Worm (Caenorhabditis elegans): ENCODE measurements around the gene srv-8.

The srv-8 gene

DNA sequence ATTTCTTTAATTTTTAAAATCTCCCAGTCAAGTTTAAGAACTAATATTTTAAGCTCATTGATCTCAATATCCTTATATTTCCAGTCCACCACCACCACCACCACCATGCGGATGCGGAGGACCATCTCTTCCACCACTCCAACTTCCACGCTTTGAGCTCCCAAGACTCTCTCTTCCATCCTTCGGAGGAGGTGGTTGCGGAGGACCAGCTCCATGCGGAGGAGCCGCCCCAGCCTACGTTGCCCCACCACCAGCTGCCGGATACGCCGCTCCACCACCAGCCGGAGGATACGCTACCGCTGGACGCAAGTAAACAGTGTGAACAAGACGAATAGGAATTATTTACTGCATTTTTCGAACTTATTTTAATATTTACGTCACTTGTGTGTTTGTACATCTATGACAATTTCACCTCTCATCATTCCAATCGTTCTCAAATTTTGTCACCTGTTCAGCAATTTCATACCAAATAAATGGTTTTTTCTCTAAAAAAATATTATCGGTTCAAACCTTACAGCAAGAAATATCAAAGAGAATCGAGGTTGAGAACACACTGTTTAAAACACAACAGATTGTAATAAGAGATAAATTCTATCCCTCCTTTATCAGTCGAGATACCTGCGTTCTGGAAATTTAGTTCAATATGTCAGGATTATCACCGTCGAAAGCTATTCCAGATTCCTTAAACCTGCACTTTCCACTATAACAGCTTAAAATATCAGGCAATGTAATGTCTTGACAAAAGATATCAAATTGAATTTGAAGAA is 9.1 kb downstream of the srv-8 start:
- TF ChIP-seq ztf-4 (tag; optimal IDR thresholded peaks at IDR 0.05), result no peak
- peak; percentile 65 for TF ChIP-seq blmp-1 (tag; optimal IDR thresholded peaks at IDR 0.05; ENCODE audit: insufficient read depth)
- no peak for TF ChIP-seq snpc-4 (tag; optimal IDR thresholded peaks at IDR 0.05)
- TF ChIP-seq elt-3 (tag; optimal IDR thresholded peaks at IDR 0.05), result peak; percentile 68
- peak; percentile 67 for TF ChIP-seq ama-1 (optimal IDR thresholded peaks at IDR 0.05)

DNA sequence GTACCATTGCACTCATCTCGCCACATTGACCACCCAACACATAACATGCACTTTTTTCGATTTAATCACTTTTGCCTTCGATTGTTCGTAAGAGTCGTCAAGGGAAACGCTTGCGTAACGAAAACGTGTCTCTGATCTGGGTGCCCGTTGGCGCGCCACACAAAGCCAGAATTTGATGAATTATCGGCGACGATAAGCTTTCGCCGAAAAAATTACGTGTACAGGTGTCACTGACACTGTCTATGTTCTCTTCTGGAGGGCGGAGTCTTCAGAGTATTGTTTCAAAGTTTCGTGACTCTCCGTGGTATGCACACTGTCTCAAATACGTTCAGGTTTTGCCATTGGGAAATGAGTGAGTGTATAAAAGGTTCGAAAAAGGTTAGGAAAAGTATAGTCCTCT is 9.9 kb downstream of the srv-8 start, which contains the start of gene F53F1.4:
TSS of gene F53F1.4 (plus strand) at position 390 of the 400 bp plus-strand sequence.
- TF ChIP-seq blmp-1 (tag; optimal IDR thresholded peaks at IDR 0.05; ENCODE audit: insufficient read depth) (peak; percentile 30), lin-39 (tag; optimal IDR thresholded peaks at IDR 0.05) (no peak), nhr-25 (tag; optimal IDR thresholded peaks at IDR 0.05) (peak; percentile 60)

DNA sequence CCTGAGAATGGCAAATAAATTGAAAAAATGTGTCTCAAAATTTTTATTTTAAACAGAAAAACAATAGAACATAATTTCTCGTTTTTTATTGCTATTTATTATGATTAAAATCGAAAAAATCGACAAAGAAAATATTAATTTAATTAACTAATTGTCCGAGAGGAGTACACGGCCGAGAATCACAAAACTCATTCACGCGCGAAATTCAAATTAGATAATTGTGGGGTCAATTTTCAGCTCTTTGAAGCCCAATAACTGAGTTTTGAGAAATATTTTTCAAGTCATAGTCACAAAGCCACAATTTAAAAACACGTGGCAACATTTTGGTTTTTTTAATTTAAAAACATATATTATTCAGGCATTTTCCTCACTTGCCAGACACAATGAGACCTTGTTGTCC is 11.5 kb downstream of the srv-8 start:
- no peak for TF ChIP-seq ztf-4 (tag; optimal IDR thresholded peaks at IDR 0.05)
- TF ChIP-seq mab-5 (tag; optimal IDR thresholded peaks at IDR 0.05), result no peak
- TF ChIP-seq crh-2 (tag; optimal IDR thresholded peaks at IDR 0.05), result no peak
- no peak for TF ChIP-seq lin-13 (GFP tag; optimal IDR thresholded peaks at IDR 0.05)
- no peak for TF ChIP-seq ama-1 (optimal IDR thresholded peaks at IDR 0.05)
- TF ChIP-seq ceh-16 (tag; optimal IDR thresholded peaks at IDR 0.05), result no peak
- peak; percentile 82 for TF ChIP-seq gmeb-1 (tag; optimal IDR thresholded peaks at IDR 0.05)
- no peak for TF ChIP-seq unc-62 (GFP tag; optimal IDR thresholded peaks at IDR 0.05)
- peak; percentile 36 for TF ChIP-seq nhr-25 (tag; optimal IDR thresholded peaks at IDR 0.05)
- no peak for TF ChIP-seq mbf-1 (tag; optimal IDR thresholded peaks at IDR 0.05)
- no peak for TF ChIP-seq blmp-1 (tag; optimal IDR thresholded peaks at IDR 0.05; ENCODE audit: insufficient read depth)
- no peak for TF ChIP-seq nhr-12 (tag; optimal IDR thresholded peaks at IDR 0.05)
- TF ChIP-seq lin-39 (tag; optimal IDR thresholded peaks at IDR 0.05), result no peak
- no peak for TF ChIP-seq skn-1 (tag; optimal IDR thresholded peaks at IDR 0.05)
- peak in 1 of 2 experiments; percentile 50 for TF ChIP-seq lsy-2 (tag; optimal IDR thresholded peaks at IDR 0.05)
- no peak for TF ChIP-seq dmd-4 (tag; optimal IDR thresholded peaks at IDR 0.05)
- no peak for TF ChIP-seq peb-1 (tag; optimal IDR thresholded peaks at IDR 0.05)
- no peak for TF ChIP-seq fos-1 (tag; optimal IDR thresholded peaks at IDR 0.05)
- peak; percentile 34 for TF ChIP-seq sma-9 (GFP tag; optimal IDR thresholded peaks at IDR 0.05)
- TF ChIP-seq sma-9 (tag; optimal IDR thresholded peaks at IDR 0.05), result no peak
- peak; percentile 36 for TF ChIP-seq sma-3 (GFP tag; optimal IDR thresholded peaks at IDR 0.05)
- TF ChIP-seq lin-11 (tag; optimal IDR thresholded peaks at IDR 0.05), result no peak
- peak; percentile 9 for TF ChIP-seq C34F6.9 (tag; optimal IDR thresholded peaks at IDR 0.05)
- no peak for TF ChIP-seq unc-55 (GFP tag; optimal IDR thresholded peaks at IDR 0.05)
- no peak for TF ChIP-seq unc-39 (tag; optimal IDR thresholded peaks at IDR 0.05)

DNA sequence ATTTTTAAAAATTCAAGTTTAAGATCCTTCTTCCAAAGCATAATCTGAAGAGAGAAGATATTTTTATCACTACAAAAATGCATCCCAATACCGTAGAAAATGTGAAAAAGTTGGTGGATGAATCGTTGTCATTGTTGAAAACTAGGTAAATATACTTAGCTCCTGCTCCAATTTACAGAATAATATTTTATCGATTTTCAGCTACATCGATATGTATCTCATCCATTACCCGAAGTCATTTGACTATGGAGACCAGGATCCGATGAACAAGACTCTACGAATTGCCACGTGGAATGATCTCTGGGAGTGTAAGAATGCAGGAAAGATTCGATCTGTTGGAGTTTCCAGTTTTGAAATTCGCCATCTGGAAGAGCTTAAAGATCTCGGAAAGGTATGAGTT is 12.1 kb downstream of the srv-8 start:
- TF ChIP-seq unc-62 (GFP tag; optimal IDR thresholded peaks at IDR 0.05) (no peak), nhr-25 (tag; optimal IDR thresholded peaks at IDR 0.05) (no peak), skn-1 (tag; optimal IDR thresholded peaks at IDR 0.05) (no peak), dmd-4 (tag; optimal IDR thresholded peaks at IDR 0.05) (no peak), nhr-129 (tag; optimal IDR thresholded peaks at IDR 0.05) (no peak), zag-1 (tag; optimal IDR thresholded peaks at IDR 0.05) (no peak), mbf-1 (tag; optimal IDR thresholded peaks at IDR 0.05) (no peak)

DNA sequence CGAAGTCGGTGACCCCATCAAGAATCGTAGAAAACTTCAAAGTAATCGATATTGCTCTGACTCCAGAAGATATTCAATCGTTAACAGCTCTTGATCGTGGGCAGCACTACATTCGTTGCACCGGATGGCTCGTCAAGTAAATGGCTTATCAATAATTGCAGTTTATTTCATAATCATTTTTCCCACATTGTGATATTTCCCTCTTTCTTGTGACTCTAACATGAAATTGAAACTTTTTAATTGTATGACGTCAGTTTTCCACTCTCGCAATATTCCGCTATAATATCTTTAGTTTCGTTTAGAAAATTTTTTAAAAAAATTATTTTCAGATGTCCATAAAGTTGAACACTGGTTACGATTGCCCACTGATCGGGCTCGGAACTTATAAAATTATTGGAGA is 12.6 kb downstream of the srv-8 start, which contains the start of gene F53F1.3:
TSS of gene F53F1.3 (plus strand) at position 330 of the 400 bp plus-strand sequence.
- TF ChIP-seq mdl-1 (tag; optimal IDR thresholded peaks at IDR 0.05), result no peak
- TF ChIP-seq fos-1 (tag; optimal IDR thresholded peaks at IDR 0.05), result peak; percentile 67
- TF ChIP-seq crh-2 (tag; optimal IDR thresholded peaks at IDR 0.05), result no peak

DNA sequence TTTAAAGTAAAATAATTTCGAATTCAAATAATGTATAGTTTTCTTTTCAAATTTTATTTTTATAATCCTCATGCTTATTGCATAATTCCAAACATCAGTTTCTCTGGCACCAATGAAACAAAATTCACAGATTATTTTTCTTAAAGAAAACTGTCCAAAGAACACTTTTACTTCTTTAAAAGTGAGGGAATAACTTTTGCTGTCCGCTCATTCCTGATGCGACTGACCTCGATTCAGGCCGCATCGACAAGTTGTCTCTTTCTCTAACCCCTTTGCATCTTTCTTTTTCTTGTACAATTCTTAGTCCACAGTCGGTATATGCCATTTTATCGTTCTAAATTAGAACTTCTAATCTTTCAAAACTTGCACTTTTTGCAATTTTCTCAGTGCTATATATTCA is 14.0 kb downstream of the srv-8 start, which contains the start of gene F53F1.2:
TSS of gene F53F1.2 (plus strand) at position 306 of the 400 bp plus-strand sequence.
- TF ChIP-seq blmp-1 (tag; optimal IDR thresholded peaks at IDR 0.05; ENCODE audit: insufficient read depth), result peak; percentile 80
- no peak for TF ChIP-seq mbf-1 (tag; optimal IDR thresholded peaks at IDR 0.05)
